Fruit fly (Drosophila melanogaster) whole organism, embryonic: Measurements from ENCODE around the gene CG7912.

Experiments used
- Bdp1 ChIP-seq: fragments of 200-800 bp; sonication (Bioruptor generic); optimal IDR thresholded peaks from 3 replicates; lab custom pipeline; 2016; ENCODE audit warnings: missing biosample characterization, missing genetic modification characterization
- Blimp-1 ChIP-seq: fragments of 200-800 bp; sonication (Bioruptor generic); optimal IDR thresholded peaks from 3 replicates; lab custom pipeline; 2018; ENCODE audit warnings: missing biosample characterization, missing genetic modification characterization, mild to moderate bottlenecking, moderate library complexity, missing genetic modification reagents
- CG11456 ChIP-seq: fragments of 200-800 bp; sonication (Bioruptor generic); IDR thresholded peaks from 3 replicates; pipeline ENCODE4 v1.3.6; 2022; ENCODE audit warnings: missing biosample characterization, missing genetic modification characterization
- CG11504 ChIP-seq: fragments of 200-800 bp; sonication (Bioruptor generic); optimal IDR thresholded peaks from 3 replicates; lab custom pipeline; 2019; ENCODE audit warnings: missing biosample characterization, mild to moderate bottlenecking, missing genetic modification characterization, moderate library complexity
- CG13424 ChIP-seq: fragments of 200-800 bp; sonication (Bioruptor generic); optimal IDR thresholded peaks from 2 replicates; lab custom pipeline; 2019; ENCODE audit warnings: missing biosample characterization, mild to moderate bottlenecking, missing genetic modification characterization, moderate library complexity
- CG14667 ChIP-seq: fragments of 200-800 bp; sonication (Bioruptor generic); IDR thresholded peaks from 2 replicates; pipeline ENCODE4 v1.3.6; 2022; ENCODE audit warnings: missing biosample characterization, missing genetic modification characterization
- CG15269 ChIP-seq: fragments of 200-800 bp; sonication (Bioruptor generic); optimal IDR thresholded peaks from 2 replicates; lab custom pipeline; 2018; ENCODE audit warnings: missing biosample characterization, mild to moderate bottlenecking, missing genetic modification characterization, moderate library complexity
- CG15696 ChIP-seq: fragments of 200-800 bp; sonication (Bioruptor generic); optimal IDR thresholded peaks from 2 replicates; lab custom pipeline; 2019; ENCODE audit warnings: missing biosample characterization, mild to moderate bottlenecking, missing genetic modification characterization, moderate library complexity
- CG17385 ChIP-seq: fragments of 200-800 bp; sonication (Bioruptor generic); optimal IDR thresholded peaks from 3 replicates; lab custom pipeline; 2018; ENCODE audit warnings: missing biosample characterization, mild to moderate bottlenecking, missing genetic modification characterization
- CG18476 ChIP-seq: fragments of 200-800 bp; sonication (Bioruptor generic); optimal IDR thresholded peaks from 2 replicates; lab custom pipeline; 2016; ENCODE audit warnings: missing biosample characterization, mild to moderate bottlenecking, missing genetic modification characterization
- CG2116 ChIP-seq: fragments of 200-800 bp; sonication (Bioruptor generic); optimal IDR thresholded peaks from 3 replicates; lab custom pipeline; 2018; ENCODE audit warnings: missing biosample characterization, mild to moderate bottlenecking, missing genetic modification characterization
- CG2120 ChIP-seq: fragments of 200-800 bp; sonication (Bioruptor generic); optimal IDR thresholded peaks from 3 replicates; lab custom pipeline; 2016; ENCODE audit warnings: missing biosample characterization, missing genetic modification characterization
- CG2712 ChIP-seq: fragments of 200-800 bp; optimal IDR thresholded peaks from 3 replicates; lab custom pipeline; 2019; ENCODE audit warnings: missing biosample characterization, mild to moderate bottlenecking, missing genetic modification characterization, moderate library complexity
- CG2889 ChIP-seq: fragments of 200-800 bp; sonication (Bioruptor generic); IDR thresholded peaks from 3 replicates; pipeline ENCODE4 v1.3.6; 2022; ENCODE audit warnings: missing biosample characterization, missing genetic modification characterization
- CG30403 ChIP-seq: fragments of 200-800 bp; sonication (Bioruptor generic); optimal IDR thresholded peaks from 3 replicates; lab custom pipeline; 2016; ENCODE audit warnings: missing biosample characterization, missing genetic modification characterization
- CG32532 ChIP-seq: fragments of 200-800 bp; sonication (Bioruptor generic); IDR thresholded peaks from 2 replicates; pipeline ENCODE4 v1.3.6; 2022; ENCODE audit warnings: missing biosample characterization, missing genetic modification characterization
- CG7271 ChIP-seq: fragments of 200-800 bp; sonication (Bioruptor generic); optimal IDR thresholded peaks from 2 replicates; lab custom pipeline; 2018; ENCODE audit warnings: missing biosample characterization, mild to moderate bottlenecking, missing genetic modification characterization, moderate library complexity
- CG8478 ChIP-seq: fragments of >200 bp; optimal IDR thresholded peaks from 2 replicates; lab custom pipeline; 2018
- Drgx ChIP-seq: fragments of 200-800 bp; sonication (Bioruptor generic); IDR thresholded peaks from 2 replicates; pipeline ENCODE4 v1.3.6; 2022; ENCODE audit warnings: missing biosample characterization, missing genetic modification characterization
- Ets65A ChIP-seq: fragments of 200-800 bp; sonication (Bioruptor generic); peaks from one replicate; lab custom pipeline; 2016; ENCODE audit warnings: missing biosample characterization, missing genetic modification characterization
- H2.0 ChIP-seq: fragments of 200-800 bp; sonication (Bioruptor generic); IDR thresholded peaks from 2 replicates; pipeline ENCODE4 v1.3.6; 2022; ENCODE audit warnings: missing biosample characterization, missing genetic modification characterization
- Hr51 ChIP-seq, 2 experiments: fragments of 200-800 bp; sonication (Bioruptor generic); optimal IDR thresholded peaks; 2 replicates in 1 of 2; 3 replicates in 1 of 2; lab custom pipeline; 2016 to 2018; ENCODE audit warnings: missing biosample characterization in 2 of 2, missing genetic modification characterization in 2 of 2, mild to moderate bottlenecking in 1 of 2, moderate library complexity in 1 of 2
- Med ChIP-seq: fragments of 200-800 bp; sonication (Bioruptor generic); peaks from one replicate; lab custom pipeline; 2016; ENCODE audit warnings: missing biosample characterization, missing genetic modification characterization, mild to moderate bottlenecking, inconsistent platforms, moderate library complexity
- Pdp1 ChIP-seq, 2 experiments: fragments of 200-800 bp; sonication (Bioruptor generic); optimal IDR thresholded peaks; 3 replicates each; lab custom pipeline; 2016; ENCODE audit warnings: missing biosample characterization in 2 of 2, missing genetic modification characterization in 2 of 2, mild to moderate bottlenecking in 1 of 2, moderate library complexity in 1 of 2
- Ptx1 ChIP-seq: fragments of 200-800 bp; sonication (Bioruptor generic); IDR thresholded peaks from 2 replicates; pipeline ENCODE4 v1.3.6; 2022; ENCODE audit warnings: missing biosample characterization, missing genetic modification characterization
- Scr ChIP-seq: fragments of 200-800 bp; sonication (Bioruptor generic); IDR thresholded peaks from 2 replicates; pipeline ENCODE4 v1.3.6; 2022; ENCODE audit warnings: missing biosample characterization, missing genetic modification characterization; ENCODE audit not compliant: partially characterized antibody
- TFAM ChIP-seq: fragments of 200-800 bp; sonication (Bioruptor generic); optimal IDR thresholded peaks from 2 replicates; lab custom pipeline; 2017; ENCODE audit warnings: missing biosample characterization, missing genetic modification characterization, inconsistent platforms
- Tbp ChIP-seq: fragments of >200 bp; optimal IDR thresholded peaks from 2 replicates; lab custom pipeline; 2018; ENCODE audit warnings: missing biosample characterization, missing genetic modification characterization
- ci ChIP-seq: fragments of 200-800 bp; sonication (Bioruptor generic); IDR thresholded peaks from 3 replicates; pipeline ENCODE4 v1.3.6; 2022; ENCODE audit warnings: missing biosample characterization, missing genetic modification characterization
- dati ChIP-seq: fragments of 200-800 bp; sonication (Bioruptor generic); IDR thresholded peaks from 2 replicates; pipeline ENCODE4 v1.3.6; 2022; ENCODE audit warnings: missing biosample characterization, missing genetic modification characterization
- dysf ChIP-seq: fragments of 200-800 bp; sonication (Bioruptor generic); IDR thresholded peaks from 3 replicates; pipeline ENCODE4 v1.3.6; 2022; ENCODE audit warnings: missing biosample characterization, missing genetic modification characterization
- eve ChIP-seq, 2 experiments: fragments of >200 bp; optimal IDR thresholded peaks; 2 replicates each; lab custom pipeline; 2017; ENCODE audit warnings: missing biosample characterization in 2 of 2, missing genetic modification characterization in 2 of 2
- fd64A ChIP-seq: fragments of 200-800 bp; sonication (Bioruptor generic); optimal IDR thresholded peaks from 3 replicates; lab custom pipeline; 2018; ENCODE audit warnings: missing biosample characterization, mild to moderate bottlenecking, missing genetic modification characterization
- gem ChIP-seq: fragments of 200-800 bp; sonication (Bioruptor generic); optimal IDR thresholded peaks from 2 replicates; lab custom pipeline; 2019; ENCODE audit warnings: missing biosample characterization, mild to moderate bottlenecking, missing genetic modification characterization, moderate library complexity
- gsb-n ChIP-seq: fragments of 200-800 bp; sonication (Bioruptor generic); optimal IDR thresholded peaks from 3 replicates; lab custom pipeline; 2018; ENCODE audit warnings: missing biosample characterization, mild to moderate bottlenecking, missing genetic modification characterization
- ind ChIP-seq: fragments of 200-800 bp; sonication (Bioruptor generic); optimal IDR thresholded peaks from 3 replicates; lab custom pipeline; 2016; ENCODE audit warnings: missing biosample characterization, missing genetic modification characterization
- lbe ChIP-seq: fragments of 200-800 bp; sonication (Bioruptor generic); optimal IDR thresholded peaks from 2 replicates; lab custom pipeline; 2016; ENCODE audit warnings: missing biosample characterization, mild to moderate bottlenecking, missing genetic modification characterization
- nau ChIP-seq: fragments of 200-800 bp; sonication (Bioruptor generic); optimal IDR thresholded peaks from 3 replicates; lab custom pipeline; 2017; ENCODE audit warnings: missing biosample characterization, mild to moderate bottlenecking, missing genetic modification characterization, missing genetic modification reagents
- pan ChIP-seq, 4 experiments: fragments of >200 bp in 3 of 4; fragments of 200-800 bp in 1 of 4; sonication (Bioruptor generic) in 1 of 4; optimal IDR thresholded peaks in 3 of 4; IDR thresholded peaks in 1 of 4; 2 replicates each; pipeline versions ENCODE4 v1.3.6 to Lab custom; 2017 to 2022; ENCODE audit warnings: missing biosample characterization in 2 of 4, missing genetic modification characterization in 2 of 4, mixed read lengths in 1 of 4
- pb ChIP-seq: fragments of 200-800 bp; sonication (Bioruptor generic); optimal IDR thresholded peaks from 3 replicates; lab custom pipeline; 2016; ENCODE audit warnings: missing biosample characterization, missing genetic modification characterization
- pho ChIP-seq: fragments of 200-800 bp; sonication (Bioruptor generic); optimal IDR thresholded peaks from 2 replicates; lab custom pipeline; 2016; ENCODE audit warnings: missing biosample characterization, missing genetic modification characterization
- row ChIP-seq: fragments of 200-800 bp; sonication (Bioruptor generic); IDR thresholded peaks from 3 replicates; pipeline ENCODE4 v1.3.6; 2022; ENCODE audit warnings: missing biosample characterization, missing genetic modification characterization
- seq ChIP-seq: fragments of 200-800 bp; sonication (Bioruptor generic); IDR thresholded peaks from 2 replicates; pipeline ENCODE4 v1.3.6; 2022; ENCODE audit warnings: missing biosample characterization, missing genetic modification characterization
- sisA ChIP-seq: fragments of 200-800 bp; sonication (Bioruptor generic); IDR thresholded peaks from 2 replicates; pipeline ENCODE4 v1.3.6; 2022; ENCODE audit warnings: missing biosample characterization, missing genetic modification characterization
- slbo ChIP-seq: fragments of 200-800 bp; sonication (Bioruptor generic); IDR thresholded peaks from 2 replicates; pipeline ENCODE4 v1.3.6; 2022; ENCODE audit warnings: missing biosample characterization, missing genetic modification characterization
- tgo ChIP-seq: fragments of 200-800 bp; sonication (Bioruptor generic); IDR thresholded peaks from 3 replicates; pipeline ENCODE4 v1.3.6; 2022; ENCODE audit warnings: missing biosample characterization, missing genetic modification characterization
- unpg ChIP-seq: fragments of 200-800 bp; sonication (Bioruptor generic); optimal IDR thresholded peaks from 3 replicates; lab custom pipeline; 2018; ENCODE audit warnings: missing biosample characterization, mild to moderate bottlenecking, missing genetic modification characterization, moderate library complexity
- usp ChIP-seq: fragments of >200 bp; optimal IDR thresholded peaks from 2 replicates; lab custom pipeline; 2017; ENCODE audit warnings: missing biosample characterization, missing genetic modification characterization
- vvl ChIP-seq: fragments of 200-800 bp; sonication (Bioruptor generic); IDR thresholded peaks from 2 replicates; pipeline ENCODE4 v1.3.6; 2022; ENCODE audit warnings: missing biosample characterization, missing genetic modification characterization

The CG7912 gene

DNA sequence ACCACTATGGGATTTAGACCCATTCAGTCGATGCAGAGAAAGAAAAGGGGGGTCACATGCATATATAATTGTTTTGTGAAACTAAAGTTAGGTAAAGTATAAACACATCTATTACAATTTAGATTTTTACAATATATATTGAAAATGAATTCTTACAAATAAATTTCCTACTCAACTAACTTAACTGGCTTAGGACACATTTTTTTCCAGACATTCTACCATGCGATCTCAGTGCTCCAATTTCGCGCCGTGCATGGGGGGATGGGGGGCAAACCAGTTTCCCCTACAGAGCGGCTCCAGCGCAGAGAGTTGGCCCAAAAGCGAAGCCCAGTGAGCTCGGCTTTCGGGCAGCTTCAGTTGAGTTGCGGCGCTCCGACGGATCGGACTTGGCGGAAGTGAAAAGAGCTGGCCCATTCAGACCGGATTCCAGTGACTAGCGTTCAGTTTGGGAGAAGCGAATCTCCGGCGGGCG lies 25.9 kb downstream of the CG7912 start, which contains the start of gene CG7896 (continued):
- TF ChIP-seq pho (no peak), gsb-n (tag; lab: Kevin White, UChicago) (peak; percentile 12), CG2120 (GFP tag; lab: Kevin White, UChicago) (peak; percentile 68), nau (GFP tag; lab: Kevin White, UChicago) (peak; percentile 38), CG11504 (tag; lab: Kevin White, UChicago) (no peak), CG8478 (lab: Kevin White, UChicago) (no peak), Pdp1 (GFP tag; optimal IDR thresholded peaks at IDR 0.05; lab: Kevin White, UChicago) (peak; percentile 15 to 17), lbe (GFP tag; lab: Kevin White, UChicago) (peak; percentile 87), Tbp (GFP tag; lab: Kevin White, UChicago) (no peak), eve (GFP tag; optimal IDR thresholded peaks at IDR 0.05; lab: Kevin White, UChicago) (no peak), CG2116 (GFP tag; lab: Kevin White, UChicago) (peak; percentile 34), ind (GFP tag; lab: Kevin White, UChicago) (peak; percentile 60)

DNA sequence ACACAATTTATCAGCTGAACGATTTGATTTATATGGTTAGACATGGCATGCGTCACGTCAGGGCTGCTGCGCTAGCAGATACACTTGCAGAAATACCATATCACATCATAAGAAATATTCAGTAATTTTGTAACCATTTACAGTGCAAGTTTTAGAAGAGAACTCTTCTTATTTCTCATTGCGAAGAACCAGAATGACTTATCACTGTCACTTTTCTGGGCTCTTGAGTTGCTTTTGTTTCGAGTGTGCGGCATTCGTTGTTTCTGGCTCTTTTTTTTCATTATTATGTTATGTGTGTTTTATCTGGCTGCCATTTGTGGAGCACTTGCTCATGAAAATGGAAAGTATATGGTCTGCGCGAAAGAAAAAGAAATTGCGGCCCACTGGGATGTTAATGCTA lies 27.0 kb downstream of the CG7912 start:
- TF ChIP-seq CG11456 (GFP tag; lab: Robert Waterston, UW) (0 out of 3 replicates have a peak, but pooled peaks have one; percentile 30), CG13424 (tag; lab: Kevin White, UChicago) (peak; percentile 17), TFAM (GFP tag; lab: Kevin White, UChicago) (no peak), ci (GFP tag; lab: Robert Waterston, UW) (peak; percentile 51; the same call in 1 of the 3 replicates), CG32532 (0 out of 2 replicates have a peak, but pooled peaks have one; percentile 15), Med (peak; percentile 64), Hr51 (GFP tag; optimal IDR thresholded peaks at IDR 0.05; lab: Kevin White, UChicago) (peak in 1 of 2 experiments; percentile 16), CG2712 (no peak), CG2889 (GFP tag; lab: Robert Waterston, UW) (0 out of 3 replicates have a peak, but pooled peaks have one; percentile 18), Bdp1 (GFP tag; lab: Kevin White, UChicago) (no peak), unpg (GFP tag; lab: Kevin White, UChicago) (peak; percentile 17), CG18476 (GFP tag; lab: Kevin White, UChicago) (no peak), pb (GFP tag; lab: Kevin White, UChicago) (no peak), CG15269 (peak; percentile 6), sisA (GFP tag; lab: Robert Waterston, UW) (peak; percentile 44), gem (peak; percentile 37), slbo (GFP tag; lab: Robert Waterston, UW) (0 out of 2 replicates have a peak, but pooled peaks have one; percentile 8), usp (no peak), tgo (GFP tag; lab: Robert Waterston, UW) (peak; percentile 33; the same call in 1 of the 3 replicates), dati (no peak), CG7271 (tag; lab: Kevin White, UChicago) (no peak), row (peak; percentile 48), Ptx1 (GFP tag; lab: Robert Waterston, UW) (peak; percentile 22; the same call in 1 of the 2 replicates), Scr (GFP tag; lab: Robert Waterston, UW) (no peak), CG14667 (GFP tag; lab: Robert Waterston, UW) (peak; percentile 39), pan (optimal IDR thresholded peaks at IDR 0.05; lab: Kevin White, UChicago) (no peak), pan (GFP tag; optimal IDR thresholded peaks at IDR 0.05 in 1 of 2, IDR thresholded peaks at IDR 0.05 in 1 of 2) (peak in 1 of 2 experiments; percentile 20), Blimp-1 (GFP tag; lab: Kevin White, UChicago) (peak; percentile 41), Ets65A (peak; percentile 7), seq (GFP tag; lab: Robert Waterston, UW) (0 out of 2 replicates have a peak, but pooled peaks have one; percentile 24), Drgx (GFP tag; lab: Robert Waterston, UW) (peak; percentile 77), CG30403 (GFP tag; lab: Kevin White, UChicago) (peak; percentile 8), CG15696 (tag; lab: Kevin White, UChicago) (no peak), CG17385 (GFP tag; lab: Kevin White, UChicago) (peak; percentile 5), fd64A (GFP tag; lab: Kevin White, UChicago) (no peak), vvl (GFP tag; lab: Robert Waterston, UW) (peak; percentile 23; the same call in 1 of the 2 replicates), dysf (GFP tag; lab: Robert Waterston, UW) (peak; percentile 60), H2.0 (GFP tag; lab: Robert Waterston, UW) (0 out of 2 replicates have a peak, but pooled peaks have one; percentile 8)
